Worm (Caenorhabditis elegans): Measurements from ENCODE around the gene paa-1.

ce11 chrIII:5474176-5474575 lies 23.6 kb downstream of the paa-1 start, which contains the start of gene lon-1:
- TF ChIP-seq cog-1 (tag; optimal IDR thresholded peaks at IDR 0.05), result no peak
- TF ChIP-seq klf-2 (GFP tag; conservative IDR thresholded peaks at IDR 0.05), result no peak
- TF ChIP-seq flt-1 (GFP tag; IDR thresholded peaks at IDR 0.05), result no peak
- no peak for TF ChIP-seq T22C8.4 (GFP tag; IDR thresholded peaks at IDR 0.05)
- TF ChIP-seq ztf-23 (GFP tag; IDR thresholded peaks at IDR 0.05), result no peak
- no peak for TF ChIP-seq ztf-29 (GFP tag; IDR thresholded peaks at IDR 0.05)
- TF ChIP-seq tab-1 (GFP tag; IDR thresholded peaks at IDR 0.05), result no peak
- no peak for TF ChIP-seq ref-1 (GFP tag; conservative IDR thresholded peaks at IDR 0.05)

Data from whole organism, midembryonic.